Fruit fly (Drosophila melanogaster): Measurements from ENCODE around the gene Sry-delta.

Sry-delta gene

DNA sequence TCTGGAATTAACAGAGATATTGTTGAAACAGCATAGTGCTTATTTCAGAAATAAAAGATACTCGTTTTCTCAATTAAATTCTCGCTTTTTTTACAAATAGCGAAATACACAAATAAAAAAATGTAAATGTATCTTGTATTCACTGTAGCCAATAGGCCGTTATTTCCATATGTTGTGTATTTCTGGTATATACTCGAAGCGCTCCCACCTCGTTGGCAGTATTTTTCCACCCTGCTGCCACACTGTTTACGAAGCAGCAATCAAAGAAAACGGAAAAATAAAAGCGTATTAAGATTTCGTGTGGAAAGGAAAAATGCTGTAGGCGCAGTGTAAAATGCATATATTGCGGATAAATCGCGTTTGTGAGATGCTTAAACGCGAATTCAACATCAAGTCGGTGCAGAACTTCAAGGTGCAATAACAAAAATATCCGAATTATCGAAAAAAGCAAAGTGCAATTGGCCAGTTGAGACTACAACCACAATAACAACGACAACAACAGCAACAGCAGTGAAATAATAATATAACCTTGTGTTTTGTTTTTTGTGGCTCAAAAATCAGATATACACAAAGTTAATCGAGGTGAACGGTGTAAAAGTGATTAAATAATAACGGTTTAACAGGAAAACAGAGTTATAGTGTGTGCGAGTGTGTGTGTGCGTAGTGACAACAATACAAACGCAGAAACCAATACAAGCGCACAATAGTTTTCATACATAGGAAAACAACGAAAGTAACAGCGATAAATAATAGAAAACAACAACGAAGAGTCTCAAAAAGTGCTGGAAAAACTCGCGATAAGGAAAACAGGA lies 15.1 kb downstream of the Sry-delta start, which contains the start of gene sima (continued):
- TF ChIP-seq CG10462 (GFP tag; optimal IDR thresholded peaks at IDR 0.05) (peak; percentile 91), CG30431 (GFP tag; optimal IDR thresholded peaks at IDR 0.05) (no peak), CG9215 (GFP tag; IDR thresholded peaks at IDR 0.05) (0 out of 2 replicates have a peak, but pooled peaks have one; percentile 26), Camta (GFP tag; optimal IDR thresholded peaks at IDR 0.05) (peak; percentile 30), Dad (GFP tag; optimal IDR thresholded peaks at IDR 0.05) (peak; percentile 14), twi (tag; optimal IDR thresholded peaks at IDR 0.05) (peak; percentile 35), stwl (tag; optimal IDR thresholded peaks at IDR 0.05) (peak; percentile 65), Dp (GFP tag; optimal IDR thresholded peaks at IDR 0.05) (peak; percentile 21), Chrac-16 (GFP tag; optimal IDR thresholded peaks at IDR 0.05) (peak; percentile 43), grau (tag; optimal IDR thresholded peaks at IDR 0.05) (peak; percentile 99), E2f2 (GFP tag; IDR thresholded peaks at IDR 0.05) (peak; percentile 28; the same call in 1 of the 2 replicates), CG12769 (tag; optimal IDR thresholded peaks at IDR 0.05) (peak; percentile 55), klu (GFP tag; IDR thresholded peaks at IDR 0.05) (no peak), cas (GFP tag; IDR thresholded peaks at IDR 0.05) (peak; percentile 17; the same call in 1 of the 2 replicates), HmgZ (tag; optimal IDR thresholded peaks at IDR 0.05) (peak; percentile 61), wor (GFP tag; IDR thresholded peaks at IDR 0.05) (no peak), lbe (GFP tag; optimal IDR thresholded peaks at IDR 0.05) (peak; percentile 3), unpg (GFP tag; optimal IDR thresholded peaks at IDR 0.05) (no peak), CG8281 (tag; optimal IDR thresholded peaks at IDR 0.05) (no peak), Xrp1 (GFP tag; IDR thresholded peaks at IDR 0.05) (peak; percentile 51; the same call in 1 of the 2 replicates), nom (GFP tag; optimal IDR thresholded peaks at IDR 0.05) (peak; percentile 63), CG4617 (GFP tag; optimal IDR thresholded peaks at IDR 0.05; ENCODE audit: borderline replicate concordance) (peak; percentile 86), cg (GFP tag; optimal IDR thresholded peaks at IDR 0.05) (peak; percentile 88), YL-1 (GFP tag; optimal IDR thresholded peaks at IDR 0.05) (peak; percentile 46), MESR4 (GFP tag; optimal IDR thresholded peaks at IDR 0.05) (peak; percentile 65), so (GFP tag; IDR thresholded peaks at IDR 0.05) (no peak), slbo (GFP tag; IDR thresholded peaks at IDR 0.05) (peak; percentile 77), GATAe (GFP tag; conservative IDR thresholded peaks at IDR 0.05) (no peak), stc (GFP tag; IDR thresholded peaks at IDR 0.05) (0 out of 2 replicates have a peak, but pooled peaks have one; percentile 17), CG11456 (GFP tag; IDR thresholded peaks at IDR 0.05) (no peak), CG18599 (GFP tag; optimal IDR thresholded peaks at IDR 0.05) (peak; percentile 24), Ptx1 (GFP tag; IDR thresholded peaks at IDR 0.05) (peak; percentile 52; the same call in 1 of the 2 replicates), CG10366 (GFP tag; IDR thresholded peaks at IDR 0.05) (0 out of 2 replicates have a peak, but pooled peaks have one; percentile 31), CG9817 (tag; optimal IDR thresholded peaks at IDR 0.05) (peak; percentile 1), CG8388 (GFP tag; optimal IDR thresholded peaks at IDR 0.05) (peak; percentile 44), CG6854 (GFP tag; optimal IDR thresholded peaks at IDR 0.05) (peak; percentile 27), CG3847 (GFP tag; IDR thresholded peaks at IDR 0.05) (peak; percentile 26; the same call in 1 of the 2 replicates), phol (tag; optimal IDR thresholded peaks at IDR 0.05) (peak; percentile 37), ems (GFP tag; optimal IDR thresholded peaks at IDR 0.05) (peak; percentile 18), CG15696 (tag; optimal IDR thresholded peaks at IDR 0.05) (no peak), NC2α (GFP tag; optimal IDR thresholded peaks at IDR 0.05) (no peak), CG9437 (GFP tag; optimal IDR thresholded peaks at IDR 0.05) (no peak), Sry-δ (GFP tag; optimal IDR thresholded peaks at IDR 0.05) (peak; percentile 27), nerfin-2 (GFP tag; IDR thresholded peaks at IDR 0.05; ENCODE audit: partially characterized antibody) (no peak), CG12155 (GFP tag; optimal IDR thresholded peaks at IDR 0.05) (peak; percentile 41), CG15514 (GFP tag; optimal IDR thresholded peaks at IDR 0.05) (peak; percentile 57), CG34422 (GFP tag; IDR thresholded peaks at IDR 0.05) (peak; percentile 12; the same call in 1 of the 3 replicates), Hsf (GFP tag; optimal IDR thresholded peaks at IDR 0.05) (peak; percentile 39)
